Fruit fly (Drosophila melanogaster) whole organism, embryonic: ENCODE data around the gene CG10996.
A peak's percentile ranks its signal among the peaks of the same experiment; 100 is the strongest.

ENCODE experiments used
- ATbp ChIP-seq: fragments of 200-800 bp; sonication (Bioruptor generic); optimal IDR thresholded peaks from 2 replicates; lab custom pipeline; 2017; ENCODE audit warnings: missing biosample characterization, mild to moderate bottlenecking, missing genetic modification characterization, missing genetic modification reagents
- Asciz ChIP-seq: fragments of 200-800 bp; sonication (Bioruptor generic); optimal IDR thresholded peaks from 2 replicates; lab custom pipeline; 2017; ENCODE audit warnings: missing biosample characterization, mild to moderate bottlenecking, missing genetic modification characterization, missing genetic modification reagents
- Bdp1 ChIP-seq: fragments of 200-800 bp; sonication (Bioruptor generic); optimal IDR thresholded peaks from 3 replicates; lab custom pipeline; 2016; ENCODE audit warnings: missing biosample characterization, missing genetic modification characterization
- Blimp-1 ChIP-seq: fragments of 200-800 bp; sonication (Bioruptor generic); optimal IDR thresholded peaks from 3 replicates; lab custom pipeline; 2018; ENCODE audit warnings: missing biosample characterization, missing genetic modification characterization, mild to moderate bottlenecking, moderate library complexity, missing genetic modification reagents
- CG10431 ChIP-seq: fragments of 200-800 bp; sonication (Bioruptor generic); optimal IDR thresholded peaks from 3 replicates; lab custom pipeline; 2018; ENCODE audit warnings: missing biosample characterization, mild to moderate bottlenecking, missing genetic modification characterization
- CG10959 ChIP-seq: fragments of 200-800 bp; sonication (Bioruptor generic); IDR thresholded peaks from 2 replicates; pipeline ENCODE4 v1.3.6; 2022; ENCODE audit warnings: missing biosample characterization, missing genetic modification characterization
- CG11696 ChIP-seq: fragments of 200-800 bp; sonication (Bioruptor generic); IDR thresholded peaks from 2 replicates; pipeline ENCODE4 v1.3.6; 2022; ENCODE audit warnings: missing biosample characterization, missing genetic modification characterization
- CG1233 ChIP-seq: fragments of 200-800 bp; sonication (Bioruptor generic); optimal IDR thresholded peaks from 4 replicates; lab custom pipeline; 2018; ENCODE audit warnings: missing biosample characterization, mild to moderate bottlenecking, missing genetic modification characterization
- CG13624 ChIP-seq: fragments of 200-800 bp; sonication (Bioruptor generic); optimal IDR thresholded peaks from 2 replicates; lab custom pipeline; 2016; ENCODE audit warnings: missing biosample characterization, missing genetic modification characterization
- CG15696 ChIP-seq: fragments of 200-800 bp; sonication (Bioruptor generic); optimal IDR thresholded peaks from 2 replicates; lab custom pipeline; 2019; ENCODE audit warnings: missing biosample characterization, mild to moderate bottlenecking, missing genetic modification characterization, moderate library complexity
- CG17328 ChIP-seq: fragments of 200-800 bp; sonication (Bioruptor generic); IDR thresholded peaks from 2 replicates; pipeline ENCODE4 v1.3.6; 2022; ENCODE audit warnings: missing biosample characterization, missing genetic modification characterization
- CG18011 ChIP-seq: fragments of 200-800 bp; sonication (Bioruptor generic); optimal IDR thresholded peaks from 2 replicates; lab custom pipeline; 2017; ENCODE audit warnings: missing biosample characterization, missing genetic modification characterization, mild to moderate bottlenecking, moderate library complexity, missing genotype
- CG18262 ChIP-seq: fragments of 200-800 bp; optimal IDR thresholded peaks from 3 replicates; lab custom pipeline; 2019; ENCODE audit warnings: missing biosample characterization, mild to moderate bottlenecking, missing genetic modification characterization, moderate library complexity
- CG2202 ChIP-seq: fragments of 200-800 bp; sonication (Bioruptor generic); optimal IDR thresholded peaks from 2 replicates; lab custom pipeline; 2018; ENCODE audit warnings: missing biosample characterization, mild to moderate bottlenecking, missing genetic modification characterization
- CG3065 ChIP-seq: fragments of 200-800 bp; sonication (Bioruptor generic); optimal IDR thresholded peaks from 2 replicates; lab custom pipeline; 2016; ENCODE audit warnings: missing biosample characterization, missing genetic modification characterization
- CG31365 ChIP-seq: fragments of 200-800 bp; sonication (Bioruptor generic); optimal IDR thresholded peaks from 2 replicates; lab custom pipeline; 2018; ENCODE audit warnings: missing biosample characterization, mild to moderate bottlenecking, missing genetic modification characterization
- CG4854 ChIP-seq: fragments of 200-800 bp; sonication (Bioruptor generic); optimal IDR thresholded peaks from 2 replicates; lab custom pipeline; 2016; ENCODE audit warnings: missing biosample characterization, missing genetic modification characterization, inconsistent platforms
- CG6175 ChIP-seq: fragments of 200-800 bp; sonication (Bioruptor generic); IDR thresholded peaks from 3 replicates; pipeline ENCODE4 v1.3.6; 2022; ENCODE audit warnings: missing biosample characterization, missing genetic modification characterization
- CG7745 ChIP-seq: fragments of 200-800 bp; sonication (Bioruptor generic); optimal IDR thresholded peaks from 2 replicates; lab custom pipeline; 2018; ENCODE audit warnings: missing biosample characterization, mild to moderate bottlenecking, missing genetic modification characterization, moderate library complexity
- CG7987 ChIP-seq: fragments of 200-800 bp; sonication (Bioruptor generic); optimal IDR thresholded peaks from 2 replicates; lab custom pipeline; 2018; ENCODE audit warnings: missing biosample characterization, mild to moderate bottlenecking, missing genetic modification characterization, moderate library complexity
- CG8089 ChIP-seq: fragments of 200-800 bp; sonication (Bioruptor generic); optimal IDR thresholded peaks from 3 replicates; lab custom pipeline; 2016; ENCODE audit warnings: missing biosample characterization, missing genetic modification characterization
- CkIIα-i1 ChIP-seq: fragments of 200-800 bp; sonication (Bioruptor generic); IDR thresholded peaks from 2 replicates; pipeline ENCODE4 v1.3.6; 2022; ENCODE audit warnings: missing biosample characterization, missing genetic modification characterization
- ERR ChIP-seq: fragments of 200-800 bp; sonication (Bioruptor generic); optimal IDR thresholded peaks from 2 replicates; lab custom pipeline; 2016; ENCODE audit warnings: missing biosample characterization, missing genetic modification characterization
- Hand ChIP-seq: fragments of 200-800 bp; sonication (Bioruptor generic); optimal IDR thresholded peaks from 2 replicates; lab custom pipeline; 2017; ENCODE audit warnings: mild to moderate bottlenecking, missing biosample characterization, missing genetic modification reagents, missing genetic modification characterization
- Lhr ChIP-seq: fragments of 200-800 bp; sonication (Bioruptor generic); optimal IDR thresholded peaks from 3 replicates; lab custom pipeline; 2017; ENCODE audit warnings: mild to moderate bottlenecking, missing biosample characterization, missing genetic modification reagents, missing genetic modification characterization
- Med ChIP-seq: fragments of 200-800 bp; sonication (Bioruptor generic); peaks from one replicate; lab custom pipeline; 2016; ENCODE audit warnings: missing biosample characterization, missing genetic modification characterization, mild to moderate bottlenecking, inconsistent platforms, moderate library complexity
- Pdp1 ChIP-seq, 2 experiments: fragments of 200-800 bp; sonication (Bioruptor generic); optimal IDR thresholded peaks; 3 replicates each; lab custom pipeline; 2016; ENCODE audit warnings: missing biosample characterization in 2 of 2, missing genetic modification characterization in 2 of 2, mild to moderate bottlenecking in 1 of 2, moderate library complexity in 1 of 2
- Rfx ChIP-seq: fragments of 200-800 bp; sonication (Bioruptor generic); IDR thresholded peaks from 2 replicates; pipeline ENCODE4 v1.3.6; 2022; ENCODE audit warnings: missing biosample characterization, missing genetic modification characterization
- YL-1 ChIP-seq: fragments of 200-800 bp; sonication (Bioruptor generic); optimal IDR thresholded peaks from 3 replicates; lab custom pipeline; 2017; ENCODE audit warnings: missing biosample characterization, mild to moderate bottlenecking, missing genetic modification characterization
- chif ChIP-seq, 2 experiments: fragments of 200-800 bp; sonication (Bioruptor generic); optimal IDR thresholded peaks; 3 replicates each; lab custom pipeline; 2016; ENCODE audit warnings: missing biosample characterization in 2 of 2, missing genetic modification characterization in 2 of 2
- chn ChIP-seq: fragments of 200-800 bp; sonication (Bioruptor generic); optimal IDR thresholded peaks from 2 replicates; lab custom pipeline; 2016; ENCODE audit warnings: missing biosample characterization, missing genetic modification characterization
- croc ChIP-seq: fragments of 200-800 bp; sonication (Bioruptor generic); conservative IDR thresholded peaks from 3 replicates; pipeline ENCODE4 v1.3.6; 2022; ENCODE audit warnings: missing biosample characterization, missing genetic modification characterization
- disco-r ChIP-seq: fragments of 200-800 bp; sonication (Bioruptor generic); optimal IDR thresholded peaks from 2 replicates; lab custom pipeline; 2016; ENCODE audit warnings: missing biosample characterization, missing genetic modification characterization
- dmrt99B ChIP-seq: fragments of 200-800 bp; sonication (Bioruptor generic); optimal IDR thresholded peaks from 2 replicates; lab custom pipeline; 2018; ENCODE audit warnings: missing biosample characterization, mild to moderate bottlenecking, missing genetic modification characterization, moderate library complexity
- ftz-f1 ChIP-seq: fragments of 200-800 bp; sonication (Bioruptor generic); optimal IDR thresholded peaks from 2 replicates; lab custom pipeline; 2016; ENCODE audit warnings: missing biosample characterization, missing genetic modification characterization
- gcm ChIP-seq: fragments of 200-800 bp; sonication (Bioruptor generic); optimal IDR thresholded peaks from 2 replicates; lab custom pipeline; 2019; ENCODE audit warnings: missing biosample characterization, mild to moderate bottlenecking, missing genetic modification characterization, moderate library complexity
- inv ChIP-seq: fragments of 200-800 bp; sonication (Bioruptor generic); IDR thresholded peaks from 2 replicates; pipeline ENCODE4 v1.3.6; 2022; ENCODE audit warnings: missing biosample characterization, missing genetic modification characterization; ENCODE audit not compliant: partially characterized antibody
- lmd ChIP-seq: fragments of 200-800 bp; sonication (Bioruptor generic); IDR thresholded peaks from 2 replicates; pipeline ENCODE4 v1.3.6; 2022; ENCODE audit warnings: missing biosample characterization, missing genetic modification characterization
- nerfin-1 ChIP-seq: fragments of 200-800 bp; sonication (Bioruptor generic); optimal IDR thresholded peaks from 3 replicates; lab custom pipeline; 2019; ENCODE audit warnings: missing biosample characterization, mild to moderate bottlenecking, missing genetic modification characterization, moderate library complexity
- org-1 ChIP-seq: fragments of 200-800 bp; sonication (Bioruptor generic); optimal IDR thresholded peaks from 2 replicates; lab custom pipeline; 2017; ENCODE audit warnings: missing biosample characterization, missing genetic modification characterization
- otp ChIP-seq: fragments of 200-800 bp; sonication (Bioruptor generic); IDR thresholded peaks from 3 replicates; pipeline ENCODE4, ENCODE4 v1.3.6; 2022; ENCODE audit warnings: missing biosample characterization, missing genetic modification characterization
- pros ChIP-seq: fragments of 200-800 bp; sonication (Bioruptor generic); optimal IDR thresholded peaks from 3 replicates; lab custom pipeline; 2019; ENCODE audit warnings: missing biosample characterization, mild to moderate bottlenecking, missing genetic modification characterization, moderate library complexity
- pum ChIP-seq: fragments of 200-800 bp; sonication (Bioruptor generic); optimal IDR thresholded peaks from 2 replicates; lab custom pipeline; 2016; ENCODE audit warnings: missing biosample characterization, missing genetic modification characterization
- sens ChIP-seq: fragments of 200-800 bp; sonication (Bioruptor generic); peaks from one replicate; lab custom pipeline; 2016; ENCODE audit warnings: missing biosample characterization, missing genetic modification characterization
- slbo ChIP-seq: fragments of 200-800 bp; sonication (Bioruptor generic); IDR thresholded peaks from 2 replicates; pipeline ENCODE4 v1.3.6; 2022; ENCODE audit warnings: missing biosample characterization, missing genetic modification characterization
- ttk ChIP-seq: fragments of 200-800 bp; sonication (Bioruptor generic); IDR thresholded peaks from 2 replicates; pipeline ENCODE4 v2.1.2; 2022; ENCODE audit warnings: missing biosample characterization, missing genetic modification characterization
- vnd ChIP-seq: fragments of 200-800 bp; sonication (Bioruptor generic); IDR thresholded peaks from 3 replicates; pipeline ENCODE4 v1.3.6; 2022; ENCODE audit warnings: missing biosample characterization, missing genetic modification characterization; ENCODE audit not compliant: partially characterized antibody
- wdn ChIP-seq: fragments of 200-800 bp; sonication (Bioruptor generic); IDR thresholded peaks from 2 replicates; pipeline ENCODE4 v1.3.6; 2022; ENCODE audit warnings: missing biosample characterization, missing genetic modification characterization
- z ChIP-seq: fragments of 200-800 bp; sonication (Bioruptor generic); IDR thresholded peaks from 3 replicates; pipeline ENCODE4 v1.3.6; 2022; ENCODE audit warnings: missing biosample characterization, missing genetic modification characterization
- zen2 ChIP-seq: fragments of 200-800 bp; sonication (Bioruptor generic); IDR thresholded peaks from 3 replicates; pipeline ENCODE4 v1.3.6; 2022; ENCODE audit warnings: missing biosample characterization, missing genetic modification characterization; ENCODE audit not compliant: partially characterized antibody

The CG10996 gene

DNA sequence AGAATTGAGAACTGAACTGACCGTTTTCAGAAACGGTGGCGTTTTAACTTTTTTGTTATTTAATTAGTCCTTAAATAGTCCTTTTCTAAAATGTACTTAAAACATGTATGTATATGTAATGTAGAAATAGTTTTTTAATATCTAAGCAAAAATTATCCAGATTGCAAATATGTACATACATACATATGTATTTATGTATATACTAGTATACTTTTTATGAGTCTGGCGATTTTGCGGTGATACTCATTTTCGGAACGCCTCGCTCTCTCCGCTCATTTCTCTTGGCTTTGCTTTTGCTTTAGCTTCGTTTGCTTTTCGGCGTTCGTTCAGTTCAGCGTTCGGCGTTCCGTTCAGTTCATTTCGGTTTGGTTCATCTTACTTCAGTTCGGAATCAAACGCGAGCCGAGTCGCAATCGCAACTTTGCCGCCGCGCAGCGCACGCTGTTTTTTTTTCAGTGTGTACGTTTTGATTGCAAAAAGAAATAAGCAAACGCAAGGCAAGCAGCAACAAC, 35.0 kb downstream of the CG10996 start, which contains the start of gene rdgB:
Gene rdgB (plus strand): TSS at position 381 of the 512 bp plus-strand sequence.
- no peak for TF ChIP-seq CG8089 (GFP tag; lab: Kevin White, UChicago)
- peak; percentile 10 for TF ChIP-seq Bdp1 (GFP tag; lab: Kevin White, UChicago)
- TF ChIP-seq sens (GFP tag; lab: Kevin White, UChicago) = peak; percentile 65
- no peak for TF ChIP-seq CG6175
- TF ChIP-seq ATbp = peak; percentile 85
- TF ChIP-seq z (GFP tag; lab: Robert Waterston, UW) = no peak
- TF ChIP-seq CG4854 (GFP tag; lab: Kevin White, UChicago) = peak; percentile 40
- peak; percentile 50 for TF ChIP-seq org-1 (GFP tag; lab: Kevin White, UChicago)
- TF ChIP-seq pum = peak; percentile 52
- peak; percentile 35 for TF ChIP-seq CG15696 (tag; lab: Kevin White, UChicago)
- peak in 1 of 2 experiments; percentile 33 for TF ChIP-seq chif (GFP tag; optimal IDR thresholded peaks at IDR 0.05; lab: Kevin White, UChicago)
- TF ChIP-seq CG7987 (GFP tag; lab: Kevin White, UChicago) = no peak
- TF ChIP-seq lmd (GFP tag; lab: Robert Waterston, UW) = peak; percentile 76
- no peak for TF ChIP-seq ftz-f1 (GFP tag; lab: Kevin White, UChicago)
- TF ChIP-seq CG3065 = no peak
- TF ChIP-seq gcm (GFP tag; lab: Kevin White, UChicago) = peak; percentile 68
- no peak for TF ChIP-seq CG7745
- TF ChIP-seq vnd (GFP tag; lab: Robert Waterston, UW) = no peak
- TF ChIP-seq Blimp-1 (GFP tag; lab: Kevin White, UChicago) = peak; percentile 77
- TF ChIP-seq CG17328 (GFP tag; lab: Robert Waterston, UW) = peak; percentile 37; the same call in 1 of the 2 replicates
- peak; percentile 63 for TF ChIP-seq CG10431 (GFP tag; lab: Kevin White, UChicago)
- no peak for TF ChIP-seq YL-1
- peak; percentile 69; the same call in 2 of the 3 replicates for TF ChIP-seq croc
- TF ChIP-seq Lhr = peak; percentile 15
- peak; percentile 67 for TF ChIP-seq CG1233
- peak; percentile 25 for TF ChIP-seq Hand
- no peak for TF ChIP-seq CG2202 (tag; lab: Kevin White, UChicago)
- TF ChIP-seq ERR (GFP tag; lab: Kevin White, UChicago) = no peak
- no peak for TF ChIP-seq CG18011
- peak; percentile 83 for TF ChIP-seq Rfx (GFP tag; lab: Robert Waterston, UW)
- TF ChIP-seq otp (GFP tag; lab: Robert Waterston, UW) = no peak
- peak; percentile 41 to 56 for TF ChIP-seq Pdp1 (GFP tag; optimal IDR thresholded peaks at IDR 0.05; lab: Kevin White, UChicago)
- TF ChIP-seq dmrt99B = peak; percentile 91
- peak; percentile 83 for TF ChIP-seq CG18262 (tag; lab: Kevin White, UChicago)
- peak; percentile 21 for TF ChIP-seq CG13624
- 0 out of 2 replicates have a peak, but pooled peaks have one; percentile 9 for TF ChIP-seq CG11696 (GFP tag; lab: Robert Waterston, UW)
- no peak for TF ChIP-seq zen2 (GFP tag; lab: Robert Waterston, UW)
- no peak for TF ChIP-seq CG10959
- TF ChIP-seq chn (GFP tag; lab: Kevin White, UChicago) = peak; percentile 33
- no peak for TF ChIP-seq CG31365
- TF ChIP-seq inv (GFP tag; lab: Robert Waterston, UW) = no peak
- no peak for TF ChIP-seq disco-r
- peak; percentile 73 for TF ChIP-seq nerfin-1
- TF ChIP-seq CkIIα-i1 = no peak
- no peak for TF ChIP-seq pros (GFP tag; lab: Kevin White, UChicago)
- peak; percentile 72 for TF ChIP-seq Asciz (GFP tag; lab: Kevin White, UChicago)
- TF ChIP-seq ttk (GFP tag; lab: Robert Waterston, UW) = peak; percentile 70
- TF ChIP-seq Med = peak; percentile 74
- TF ChIP-seq wdn (GFP tag; lab: Robert Waterston, UW) = no peak
- TF ChIP-seq slbo (GFP tag; lab: Robert Waterston, UW) = peak; percentile 76
